Worm (Caenorhabditis elegans): Measurements from ENCODE around the gene idpa-1.
A peak's percentile ranks its signal among the peaks of the same experiment; 100 is the strongest.

idpa-1 gene

DNA sequence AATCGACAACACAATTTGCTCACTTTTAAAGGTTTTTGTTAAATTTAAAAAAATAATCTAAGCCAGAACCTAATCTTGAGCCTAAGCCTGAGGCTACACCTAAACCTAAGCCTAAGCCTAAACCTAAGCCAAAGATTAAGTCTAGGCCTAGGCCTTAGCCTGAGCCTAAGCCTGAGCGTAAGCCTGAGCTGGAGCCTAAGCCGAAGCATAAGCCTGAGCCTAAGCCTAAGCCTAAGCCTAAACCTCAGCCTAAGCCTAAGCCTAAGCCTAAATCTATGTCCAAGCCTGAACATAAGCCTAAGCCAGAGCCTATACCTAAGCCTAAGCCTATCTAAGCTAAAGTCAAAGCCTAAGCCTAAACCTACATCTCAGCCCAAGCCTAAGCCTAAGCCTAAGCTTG is 36.8 kb upstream of the idpa-1 start:
- TF ChIP-seq ceh-36 (tag; optimal IDR thresholded peaks at IDR 0.05) (peak; percentile 79), hmbx-1 (tag; optimal IDR thresholded peaks at IDR 0.05) (no peak), ets-7 (tag; optimal IDR thresholded peaks at IDR 0.05) (no peak), aly-1 (tag; optimal IDR thresholded peaks at IDR 0.05) (no peak), ama-1 (optimal IDR thresholded peaks at IDR 0.05) (no peak)

- TF ChIP-seq sea-1 (GFP tag; conservative IDR thresholded peaks at IDR 0.05), result no peak
- TF ChIP-seq flt-1 (GFP tag; IDR thresholded peaks at IDR 0.05), result no peak
- TF ChIP-seq ama-1 (optimal IDR thresholded peaks at IDR 0.05), result no peak
- no peak for TF ChIP-seq aly-1 (tag; optimal IDR thresholded peaks at IDR 0.05)
- no peak for TF ChIP-seq ets-7 (tag; optimal IDR thresholded peaks at IDR 0.05)
- no peak for TF ChIP-seq tra-4 (tag; optimal IDR thresholded peaks at IDR 0.05)
- TF ChIP-seq tbx-11 (GFP tag; IDR thresholded peaks at IDR 0.05), result no peak
- TF ChIP-seq hnd-1 (tag; optimal IDR thresholded peaks at IDR 0.05), result no peak
- no peak for TF ChIP-seq hmg-4 (GFP tag; optimal IDR thresholded peaks at IDR 0.05)
- no peak for TF ChIP-seq ceh-13 (GFP tag; optimal IDR thresholded peaks at IDR 0.05)
- TF ChIP-seq hmbx-1 (tag; optimal IDR thresholded peaks at IDR 0.05), result no peak
- TF ChIP-seq ceh-36 (tag; optimal IDR thresholded peaks at IDR 0.05), result no peak
- TF ChIP-seq pes-1 (GFP tag; IDR thresholded peaks at IDR 0.05), result no peak
- no peak for TF ChIP-seq scrt-1 (GFP tag; IDR thresholded peaks at IDR 0.05)
- no peak for TF ChIP-seq tbx-37 (GFP tag; conservative IDR thresholded peaks at IDR 0.05)
- no peak for TF ChIP-seq F13C5.2 (tag; optimal IDR thresholded peaks at IDR 0.05)
- TF ChIP-seq B0310.2 (tag; optimal IDR thresholded peaks at IDR 0.05), result no peak
Measured at ce11 chrIII:2924658-2925057, 23.6 kb upstream of the idpa-1 start, which contains the start of gene R10F2.5. TSS of gene R10F2.5 (minus strand) at chrIII:2924758.

- TF ChIP-seq ceh-13 (GFP tag; optimal IDR thresholded peaks at IDR 0.05) (no peak), flt-1 (GFP tag; IDR thresholded peaks at IDR 0.05) (no peak), tra-4 (tag; optimal IDR thresholded peaks at IDR 0.05) (no peak), pes-1 (GFP tag; IDR thresholded peaks at IDR 0.05) (no peak)
Measured at ce11 chrIII:2923012-2923411, 22.0 kb upstream of the idpa-1 start, which contains the start of gene R10F2.4. TSS of gene R10F2.4 (minus strand) at chrIII:2923112.

DNA sequence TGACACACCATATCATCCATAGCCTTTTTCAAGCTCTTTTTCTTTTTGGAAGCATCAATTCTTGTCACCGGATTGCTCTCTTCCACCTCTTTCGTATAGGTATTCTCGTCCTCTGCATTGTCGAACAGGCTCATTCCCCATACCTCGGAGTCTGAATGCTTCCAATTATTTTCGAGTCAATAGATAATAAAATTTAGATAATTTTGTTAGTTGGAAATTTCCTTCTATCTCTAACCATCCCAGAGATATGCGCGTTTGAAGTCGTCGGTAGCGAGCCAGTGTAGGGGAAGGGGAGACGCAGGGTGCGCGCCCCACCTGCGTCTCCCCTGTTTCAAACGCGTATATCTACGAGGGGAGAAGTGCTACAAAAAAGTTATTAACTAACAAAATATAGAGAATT is 19.8 kb upstream of the idpa-1 start:
- no peak for TF ChIP-seq aly-1 (tag; optimal IDR thresholded peaks at IDR 0.05)
- no peak for TF ChIP-seq hnd-1 (tag; optimal IDR thresholded peaks at IDR 0.05)
- no peak for TF ChIP-seq pes-1 (GFP tag; IDR thresholded peaks at IDR 0.05)

DNA sequence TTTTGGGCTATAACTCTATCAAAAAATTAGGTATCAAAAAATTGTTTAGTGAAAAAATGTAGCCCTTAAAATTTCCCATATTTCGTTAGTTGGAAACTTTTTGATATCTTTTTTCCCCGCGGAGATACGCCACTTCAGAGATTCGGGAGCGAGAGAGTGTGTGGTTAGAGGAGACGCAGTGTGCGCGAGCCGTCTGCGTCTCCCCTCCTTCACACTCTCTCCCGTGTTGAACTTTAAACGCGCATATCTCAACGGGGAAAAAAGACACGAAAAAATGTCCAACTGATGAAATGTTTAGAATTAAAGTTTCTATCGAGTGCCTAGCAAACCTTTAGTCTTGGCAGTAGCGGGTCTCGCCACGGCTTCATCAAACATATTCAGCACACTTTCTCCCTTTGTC is 19.3 kb upstream of the idpa-1 start:
- TF ChIP-seq hmg-4 (GFP tag; optimal IDR thresholded peaks at IDR 0.05) (no peak), F13C5.2 (tag; optimal IDR thresholded peaks at IDR 0.05) (no peak), ceh-36 (tag; optimal IDR thresholded peaks at IDR 0.05) (no peak), ets-7 (tag; optimal IDR thresholded peaks at IDR 0.05) (no peak), scrt-1 (GFP tag; IDR thresholded peaks at IDR 0.05) (no peak), tbx-11 (GFP tag; IDR thresholded peaks at IDR 0.05) (no peak), flt-1 (GFP tag; IDR thresholded peaks at IDR 0.05) (no peak), ama-1 (optimal IDR thresholded peaks at IDR 0.05) (no peak), tbx-37 (GFP tag; conservative IDR thresholded peaks at IDR 0.05) (no peak), hnd-1 (tag; optimal IDR thresholded peaks at IDR 0.05) (no peak), hmbx-1 (tag; optimal IDR thresholded peaks at IDR 0.05) (no peak), B0310.2 (tag; optimal IDR thresholded peaks at IDR 0.05) (no peak), sea-1 (GFP tag; conservative IDR thresholded peaks at IDR 0.05) (no peak), ceh-13 (GFP tag; optimal IDR thresholded peaks at IDR 0.05) (no peak), aly-1 (tag; optimal IDR thresholded peaks at IDR 0.05) (no peak), pes-1 (GFP tag; IDR thresholded peaks at IDR 0.05) (no peak), tra-4 (tag; optimal IDR thresholded peaks at IDR 0.05) (no peak)

- TF ChIP-seq hmg-4 (GFP tag; optimal IDR thresholded peaks at IDR 0.05), result no peak
- TF ChIP-seq pes-1 (GFP tag; IDR thresholded peaks at IDR 0.05), result no peak
- no peak for TF ChIP-seq ama-1 (optimal IDR thresholded peaks at IDR 0.05)
- no peak for TF ChIP-seq tra-4 (tag; optimal IDR thresholded peaks at IDR 0.05)
- no peak for TF ChIP-seq flt-1 (GFP tag; IDR thresholded peaks at IDR 0.05)
- no peak for TF ChIP-seq hnd-1 (tag; optimal IDR thresholded peaks at IDR 0.05)
- no peak for TF ChIP-seq F13C5.2 (tag; optimal IDR thresholded peaks at IDR 0.05)
- TF ChIP-seq sea-1 (GFP tag; conservative IDR thresholded peaks at IDR 0.05), result no peak
- no peak for TF ChIP-seq scrt-1 (GFP tag; IDR thresholded peaks at IDR 0.05)
- TF ChIP-seq ets-7 (tag; optimal IDR thresholded peaks at IDR 0.05), result no peak
- TF ChIP-seq B0310.2 (tag; optimal IDR thresholded peaks at IDR 0.05), result no peak
- no peak for TF ChIP-seq hmbx-1 (tag; optimal IDR thresholded peaks at IDR 0.05)
- no peak for TF ChIP-seq ceh-36 (tag; optimal IDR thresholded peaks at IDR 0.05)
- TF ChIP-seq tbx-11 (GFP tag; IDR thresholded peaks at IDR 0.05), result no peak
- TF ChIP-seq aly-1 (tag; optimal IDR thresholded peaks at IDR 0.05), result no peak
- no peak for TF ChIP-seq tbx-37 (GFP tag; conservative IDR thresholded peaks at IDR 0.05)
- no peak for TF ChIP-seq ceh-13 (GFP tag; optimal IDR thresholded peaks at IDR 0.05)
Measured at ce11 chrIII:2918655-2919054, 17.6 kb upstream of the idpa-1 start.

- TF ChIP-seq ceh-13 (GFP tag; optimal IDR thresholded peaks at IDR 0.05) (no peak), tbx-37 (GFP tag; conservative IDR thresholded peaks at IDR 0.05) (no peak), hnd-1 (tag; optimal IDR thresholded peaks at IDR 0.05) (no peak), flt-1 (GFP tag; IDR thresholded peaks at IDR 0.05) (no peak), ets-7 (tag; optimal IDR thresholded peaks at IDR 0.05) (no peak)
Measured at ce11 chrIII:2914029-2914428, 13.0 kb upstream of the idpa-1 start.

DNA sequence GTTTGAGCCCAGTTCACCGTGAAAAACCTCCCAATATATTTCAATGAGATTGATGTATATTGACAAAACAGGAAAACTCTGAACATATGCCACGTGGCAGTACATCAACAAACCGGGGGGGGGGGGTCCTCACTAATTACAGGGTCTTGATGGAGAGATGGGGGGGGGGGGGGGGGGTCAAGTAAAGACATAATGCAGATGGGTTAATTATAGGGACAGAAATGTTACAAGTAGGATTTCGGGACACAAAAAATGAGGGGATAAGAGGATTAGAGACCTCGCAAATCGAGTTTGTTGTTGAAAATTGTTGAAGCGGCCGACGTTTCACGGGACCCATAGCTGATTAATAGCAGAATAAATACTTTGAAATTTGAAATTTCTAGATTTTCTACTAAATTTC is 11.9 kb upstream of the idpa-1 start:
- TF ChIP-seq pes-1 (GFP tag; IDR thresholded peaks at IDR 0.05) (no peak), tbx-11 (GFP tag; IDR thresholded peaks at IDR 0.05) (no peak), ceh-13 (GFP tag; optimal IDR thresholded peaks at IDR 0.05) (no peak), ceh-36 (tag; optimal IDR thresholded peaks at IDR 0.05) (peak; percentile 32), ama-1 (optimal IDR thresholded peaks at IDR 0.05) (no peak), tra-4 (tag; optimal IDR thresholded peaks at IDR 0.05) (no peak)

All from whole organism, early embryonic.